Worm (Caenorhabditis elegans) whole organism, L2 larva: ENCODE data around the gene clec-84.

Experiments used
- C34F6.9 ChIP-seq: fragments of 150-350 bp; optimal IDR thresholded peaks from 2 replicates; lab custom pipeline; 2014; ENCODE audit warnings: missing biosample characterization, missing genetic modification characterization
- F13H6.1 ChIP-seq: sonication (generic microtip); optimal IDR thresholded peaks from 2 replicates; lab custom pipeline; 2016; ENCODE audit warnings: missing genetic modification characterization, missing compliant biosample characterization
- R02D3.7 ChIP-seq: fragments of 150-350 bp; optimal IDR thresholded peaks from 2 replicates; lab custom pipeline; 2014; ENCODE audit warnings: missing biosample characterization, missing genetic modification characterization
- Y55F3AM.14 ChIP-seq: fragments of 200-800 bp; sonication (Bioruptor generic); optimal IDR thresholded peaks from 2 replicates; lab custom pipeline; 2018; ENCODE audit warnings: mild to moderate bottlenecking, missing genetic modification characterization, missing compliant biosample characterization
- aly-2 ChIP-seq: fragments of 150-350 bp; optimal IDR thresholded peaks from 2 replicates; lab custom pipeline; 2014; ENCODE audit warnings: missing biosample characterization, missing genetic modification characterization
- ama-1 ChIP-seq: fragments of 150-350 bp; optimal IDR thresholded peaks from 2 replicates; lab custom pipeline; 2018; ENCODE audit warnings: inconsistent platforms
- ceh-16 ChIP-seq: fragments of 150-350 bp; optimal IDR thresholded peaks from 2 replicates; lab custom pipeline; 2014; ENCODE audit warnings: missing biosample characterization, missing genetic modification characterization
- crh-2 ChIP-seq: sonication (generic microtip); optimal IDR thresholded peaks from 2 replicates; lab custom pipeline; 2017; ENCODE audit warnings: missing biosample characterization, missing genetic modification characterization
- elt-1 ChIP-seq: fragments of 150-350 bp; optimal IDR thresholded peaks from 2 replicates; lab custom pipeline; 2014; ENCODE audit warnings: missing biosample characterization, missing genetic modification characterization
- fos-1 ChIP-seq: fragments of 150-350 bp; optimal IDR thresholded peaks from 2 replicates; lab custom pipeline; 2014; ENCODE audit warnings: missing biosample characterization, missing genetic modification characterization
- gmeb-1 ChIP-seq: fragments of 150-350 bp; optimal IDR thresholded peaks from 2 replicates; lab custom pipeline; 2014; ENCODE audit warnings: missing biosample characterization, missing genetic modification characterization
- lin-11 ChIP-seq: fragments of 150-350 bp; sonication (generic microtip); optimal IDR thresholded peaks from 2 replicates; lab custom pipeline; 2014; ENCODE audit warnings: missing biosample characterization, missing genetic modification characterization, inconsistent platforms, mixed read lengths
- lin-13 ChIP-seq: fragments of 150-350 bp; optimal IDR thresholded peaks from 2 replicates; lab custom pipeline; 2014; ENCODE audit warnings: missing biosample characterization, missing genetic modification reagents, missing genetic modification characterization
- lsy-2 ChIP-seq, 2 experiments: fragments of 150-350 bp in 1 of 2; sonication (generic microtip) in 1 of 2; optimal IDR thresholded peaks; 2 replicates each; lab custom pipeline; 2014 to 2017; ENCODE audit warnings: missing biosample characterization in 2 of 2, missing genetic modification characterization in 2 of 2
- mab-5 ChIP-seq: fragments of 150-350 bp; optimal IDR thresholded peaks from 2 replicates; lab custom pipeline; 2014; ENCODE audit warnings: missing biosample characterization, missing genetic modification characterization
- nhr-10 ChIP-seq: sonication (generic microtip); optimal IDR thresholded peaks from 2 replicates; lab custom pipeline; 2017; ENCODE audit warnings: missing biosample characterization, missing genetic modification characterization
- nhr-129 ChIP-seq: fragments of 150-350 bp; optimal IDR thresholded peaks from 2 replicates; lab custom pipeline; 2014; ENCODE audit warnings: missing biosample characterization, missing genetic modification characterization
- nhr-6 ChIP-seq: fragments of 150-350 bp; optimal IDR thresholded peaks from 2 replicates; lab custom pipeline; 2014; ENCODE audit warnings: missing biosample characterization, missing genetic modification characterization
- nhr-77 ChIP-seq: fragments of 150-350 bp; optimal IDR thresholded peaks from 2 replicates; lab custom pipeline; 2014; ENCODE audit warnings: missing biosample characterization, missing genetic modification characterization
- peb-1 ChIP-seq: fragments of 150-350 bp; optimal IDR thresholded peaks from 2 replicates; lab custom pipeline; 2014; ENCODE audit warnings: missing biosample characterization, missing genetic modification characterization
- sem-4 ChIP-seq: fragments of 150-350 bp; optimal IDR thresholded peaks from 2 replicates; lab custom pipeline; 2014; ENCODE audit warnings: missing biosample characterization, missing genetic modification reagents, missing genetic modification characterization
- sma-9 ChIP-seq, 2 experiments: fragments of 150-350 bp in 1 of 2; sonication (generic microtip) in 1 of 2; optimal IDR thresholded peaks; 2 replicates each; lab custom pipeline; 2014 to 2016; ENCODE audit warnings: missing genetic modification characterization in 2 of 2, mild to moderate bottlenecking in 1 of 2, missing biosample characterization in 1 of 2, missing compliant biosample characterization in 1 of 2, missing genetic modification reagents in 1 of 2, moderate library complexity in 1 of 2
- unc-39 ChIP-seq: fragments of 150-350 bp; optimal IDR thresholded peaks from 2 replicates; lab custom pipeline; 2014; ENCODE audit warnings: missing biosample characterization, missing genetic modification characterization
- unc-55 ChIP-seq: fragments of 150-350 bp; sonication (generic microtip); optimal IDR thresholded peaks from 3 replicates; lab custom pipeline; 2014; ENCODE audit warnings: missing biosample characterization, missing genetic modification reagents, missing genetic modification characterization
- unc-62 ChIP-seq: fragments of 150-350 bp; optimal IDR thresholded peaks from 2 replicates; lab custom pipeline; 2014; ENCODE audit warnings: missing biosample characterization, missing genetic modification reagents, missing genetic modification characterization
- zag-1 ChIP-seq: fragments of 150-350 bp; optimal IDR thresholded peaks from 2 replicates; lab custom pipeline; 2014; ENCODE audit warnings: missing biosample characterization, missing genetic modification characterization
- ztf-1 ChIP-seq: fragments of 200-800 bp; sonication (Bioruptor generic); conservative IDR thresholded peaks from 2 replicates; pipeline ENCODE4 v1.3.6; 2022; ENCODE audit warnings: missing genetic modification characterization, missing compliant biosample characterization
- ztf-11 ChIP-seq: sonication (generic microtip); optimal IDR thresholded peaks from 2 replicates; lab custom pipeline; 2017; ENCODE audit warnings: missing biosample characterization, missing genetic modification characterization
- ztf-4 ChIP-seq: fragments of 150-350 bp; optimal IDR thresholded peaks from 2 replicates; lab custom pipeline; 2014; ENCODE audit warnings: missing biosample characterization, missing genetic modification characterization

Gene clec-84

DNA sequence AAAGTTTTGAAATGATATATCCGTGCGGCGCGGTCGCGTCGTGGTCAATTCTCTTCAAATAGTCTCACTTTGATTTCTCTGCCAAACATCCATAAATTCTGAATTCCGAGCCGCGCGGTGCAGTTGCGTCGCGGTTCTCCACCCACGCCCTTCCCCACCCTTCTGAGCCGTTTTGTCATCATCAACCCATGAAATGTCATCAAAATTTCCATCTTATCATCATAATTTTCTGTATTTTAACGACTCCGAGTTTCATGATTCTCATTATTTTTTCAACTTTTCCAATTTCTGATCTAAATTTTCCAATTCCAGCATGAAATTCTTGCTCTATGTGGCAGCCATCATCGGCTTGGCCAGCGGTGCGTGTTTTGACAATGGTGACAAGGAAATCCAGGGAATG is at the start of gene clec-84:
clec-84 (plus strand) TSS at position 301 of the 400 bp plus-strand sequence.
- TF ChIP-seq lin-11 (tag; lab: Kevin White, UChicago) (no peak), unc-39 (tag; lab: Kevin White, UChicago) (no peak), lsy-2 (tag; optimal IDR thresholded peaks at IDR 0.05; lab: Kevin White, UChicago) (no peak), nhr-10 (tag; lab: Kevin White, UChicago) (no peak), peb-1 (no peak), nhr-6 (tag; lab: Kevin White, UChicago) (no peak)

DNA sequence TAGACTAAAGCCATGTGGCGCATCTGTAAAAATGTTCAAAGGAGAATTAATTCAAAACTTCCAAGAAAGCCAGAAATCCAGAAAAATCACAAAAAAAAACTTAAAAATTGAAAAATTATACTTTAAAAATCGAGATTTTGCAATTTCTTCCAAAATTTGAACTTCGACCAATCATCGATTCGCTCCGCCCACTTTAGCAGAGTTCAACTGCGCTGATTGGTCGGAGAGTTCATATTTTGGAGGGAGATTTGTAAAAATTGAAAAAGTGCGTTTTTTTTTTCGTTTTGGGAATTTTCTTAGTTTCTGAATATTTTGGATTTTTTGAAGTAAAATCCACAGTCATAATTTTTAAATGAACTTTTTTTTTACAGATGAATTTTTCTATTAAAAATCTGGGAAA is 48.3 kb upstream of the clec-84 start:
- TF ChIP-seq ztf-4 (tag; lab: Kevin White, UChicago): no peak
- TF ChIP-seq ztf-1: no peak
- TF ChIP-seq Y55F3AM.14: no peak
- TF ChIP-seq nhr-77 (tag; lab: Kevin White, UChicago): no peak
- TF ChIP-seq C34F6.9 (tag; lab: Kevin White, UChicago): no peak
- TF ChIP-seq, all 48 proteins: peak for 0

DNA sequence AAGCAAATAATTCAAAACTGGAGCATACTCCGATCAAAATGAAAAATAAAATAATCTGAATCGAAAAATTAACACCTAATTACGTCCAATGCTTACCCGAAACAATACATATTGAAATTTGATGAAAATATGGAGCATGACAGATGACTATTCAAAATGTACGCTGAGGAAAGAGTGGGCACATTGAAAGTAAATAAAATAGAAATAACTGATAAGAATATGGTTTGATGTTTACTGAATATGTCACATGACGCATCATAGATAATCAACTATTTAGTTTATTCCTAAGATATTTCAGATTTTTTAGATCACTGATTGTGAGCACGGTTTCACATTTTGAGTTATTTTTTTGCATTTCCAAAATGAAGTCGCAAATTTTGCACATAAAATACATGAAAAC is 43.9 kb upstream of the clec-84 start, which contains the start of gene Y54G2A.52:
Y54G2A.52 (minus strand) TSS at position 348 of the 400 bp plus-strand sequence.
- TF ChIP-seq fos-1: peak; percentile 79
- TF ChIP-seq peb-1: no peak
- TF ChIP-seq nhr-129 (tag; lab: Kevin White, UChicago): peak; percentile 11
- no peak for TF ChIP-seq ztf-4 (tag; lab: Kevin White, UChicago)
- no peak for TF ChIP-seq lin-13
- TF ChIP-seq sma-9 (GFP tag; optimal IDR thresholded peaks at IDR 0.05; lab: Kevin White, UChicago): no peak
- TF ChIP-seq sma-9 (tag; optimal IDR thresholded peaks at IDR 0.05; lab: Kevin White, UChicago): no peak
- TF ChIP-seq gmeb-1 (tag; lab: Kevin White, UChicago): peak; percentile 7
- TF ChIP-seq crh-2 (tag; lab: Kevin White, UChicago): peak; percentile 36
- no peak for TF ChIP-seq lsy-2 (tag; optimal IDR thresholded peaks at IDR 0.05; lab: Kevin White, UChicago)

DNA sequence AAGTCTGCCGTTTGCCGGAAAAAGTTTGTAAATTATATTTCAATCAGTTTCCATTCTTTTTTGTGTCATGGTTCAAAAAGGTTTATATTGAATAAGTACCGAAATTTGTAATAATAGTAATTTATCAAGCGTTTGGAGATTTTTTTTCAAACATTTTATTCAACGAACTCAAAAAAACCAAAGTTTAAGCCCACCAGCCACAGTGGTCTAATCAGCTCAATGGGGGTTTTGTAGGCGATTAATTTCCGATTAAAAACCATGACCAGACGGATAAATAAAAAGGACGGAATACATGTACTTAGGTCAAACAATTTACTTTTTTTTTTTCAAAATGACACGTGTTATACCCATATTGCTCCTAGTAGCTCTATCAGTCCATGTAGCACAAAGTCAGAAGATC is 42.9 kb upstream of the clec-84 start, which contains the start of gene Y54G2A.10:
Y54G2A.10 (plus strand) TSS at position 301 of the 400 bp plus-strand sequence.
- TF ChIP-seq elt-1: no peak
- no peak for TF ChIP-seq R02D3.7
- no peak for TF ChIP-seq unc-62 (GFP tag; lab: Kevin White, UChicago)
- TF ChIP-seq mab-5 (tag; lab: Kevin White, UChicago): no peak
- no peak for TF ChIP-seq crh-2 (tag; lab: Kevin White, UChicago)
- TF ChIP-seq unc-55 (GFP tag; lab: Kevin White, UChicago): no peak
- no peak for TF ChIP-seq sma-9 (GFP tag; optimal IDR thresholded peaks at IDR 0.05; lab: Kevin White, UChicago)
- no peak for TF ChIP-seq sma-9 (tag; optimal IDR thresholded peaks at IDR 0.05; lab: Kevin White, UChicago)
- no peak for TF ChIP-seq F13H6.1 (tag; lab: Kevin White, UChicago)
- no peak for TF ChIP-seq sem-4
- TF ChIP-seq ceh-16 (tag; lab: Kevin White, UChicago): no peak
- no peak for TF ChIP-seq ztf-1
- TF ChIP-seq unc-39 (tag; lab: Kevin White, UChicago): no peak
- no peak for TF ChIP-seq lin-13

DNA sequence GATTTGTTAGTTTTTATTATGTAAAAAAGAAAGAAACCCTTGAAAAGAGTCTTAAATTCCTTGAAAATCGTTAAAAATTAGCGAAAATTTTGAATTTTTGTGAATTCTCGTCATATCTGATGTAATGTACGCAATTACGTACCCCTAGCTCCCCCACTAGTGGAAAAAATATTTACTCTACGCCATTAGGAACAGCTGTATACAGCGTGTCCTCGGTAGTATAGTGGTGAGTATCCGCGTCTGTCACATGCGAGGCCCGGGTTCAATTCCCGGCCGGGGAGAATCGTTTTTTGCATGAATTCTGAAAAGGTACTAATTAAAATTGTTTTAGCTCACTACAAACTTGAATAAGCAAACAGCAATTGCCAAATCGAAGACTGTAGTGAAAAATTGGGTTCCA is 42.4 kb upstream of the clec-84 start:
- TF ChIP-seq zag-1 (no peak), lin-13 (no peak), sma-9 (GFP tag; optimal IDR thresholded peaks at IDR 0.05; lab: Kevin White, UChicago) (no peak), sma-9 (tag; optimal IDR thresholded peaks at IDR 0.05; lab: Kevin White, UChicago) (no peak), ztf-11 (tag; lab: Kevin White, UChicago) (no peak), peb-1 (no peak)

DNA sequence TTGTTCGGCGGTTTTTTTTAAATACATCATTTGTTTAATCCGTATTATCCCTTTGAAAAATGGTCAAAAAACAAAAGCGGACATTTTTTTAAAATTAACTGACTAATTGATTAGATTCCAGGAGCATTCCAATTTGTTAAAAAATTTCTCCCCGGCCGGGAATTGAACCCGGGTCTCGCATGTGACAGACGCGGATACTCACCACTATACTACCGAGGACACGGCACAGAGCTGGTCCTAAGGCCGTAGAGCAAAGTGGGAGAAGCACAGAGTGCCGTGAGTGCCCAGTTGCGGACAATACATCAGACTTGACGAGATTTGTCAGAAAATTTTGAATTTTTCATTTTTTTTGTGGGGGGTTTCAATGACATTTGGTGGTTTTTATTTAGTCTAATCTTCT is 41.3 kb upstream of the clec-84 start:
- TF ChIP-seq unc-55 (GFP tag; lab: Kevin White, UChicago) (peak; percentile 20), lsy-2 (tag; optimal IDR thresholded peaks at IDR 0.05; lab: Kevin White, UChicago) (peak in 1 of 2 experiments; percentile 17), lin-13 (peak; percentile 35), fos-1 (no peak), ama-1 (no peak), nhr-10 (tag; lab: Kevin White, UChicago) (no peak), mab-5 (tag; lab: Kevin White, UChicago) (no peak), sma-9 (GFP tag; optimal IDR thresholded peaks at IDR 0.05; lab: Kevin White, UChicago) (no peak), sma-9 (tag; optimal IDR thresholded peaks at IDR 0.05; lab: Kevin White, UChicago) (no peak), C34F6.9 (tag; lab: Kevin White, UChicago) (peak; percentile 10), zag-1 (no peak), aly-2 (tag; lab: Kevin White, UChicago) (no peak)
- TF ChIP-seq, all 48 proteins: peak for 4
